Worm (Caenorhabditis elegans): Measurements from ENCODE around the gene ttr-44.

Gene ttr-44

ce11 chrV:13562748-13563147 lies 32.2 kb upstream of the ttr-44 start:
- TF ChIP-seq ztf-23 (GFP tag; IDR thresholded peaks at IDR 0.05): no peak
- no peak for TF ChIP-seq T22C8.4 (GFP tag; IDR thresholded peaks at IDR 0.05)
- no peak for TF ChIP-seq ztf-29 (GFP tag; IDR thresholded peaks at IDR 0.05)
- no peak for TF ChIP-seq ref-1 (GFP tag; conservative IDR thresholded peaks at IDR 0.05)
- TF ChIP-seq med-1 (GFP tag; optimal IDR thresholded peaks at IDR 0.05; ENCODE audit: insufficient read depth): no peak
- no peak for TF ChIP-seq flt-1 (GFP tag; IDR thresholded peaks at IDR 0.05)
- TF ChIP-seq tab-1 (GFP tag; IDR thresholded peaks at IDR 0.05): no peak
- TF ChIP-seq klf-2 (GFP tag; conservative IDR thresholded peaks at IDR 0.05): no peak
- TF ChIP-seq cog-1 (tag; optimal IDR thresholded peaks at IDR 0.05): no peak

ce11 chrV:13559978-13560377 lies 29.4 kb upstream of the ttr-44 start, which contains the start of gene C56A3.8:
C56A3.8 (plus strand) TSS chrV:13560278.
- TF ChIP-seq flt-1 (GFP tag; IDR thresholded peaks at IDR 0.05) (no peak), tab-1 (GFP tag; IDR thresholded peaks at IDR 0.05) (no peak)

ce11 chrV:13556746-13557145 lies 26.2 kb upstream of the ttr-44 start, which contains the start of gene cav-2:
cav-2 (plus strand) TSS chrV:13557104.
- TF ChIP-seq cog-1 (tag; optimal IDR thresholded peaks at IDR 0.05) (peak; percentile 3), tab-1 (GFP tag; IDR thresholded peaks at IDR 0.05) (no peak), ref-1 (GFP tag; conservative IDR thresholded peaks at IDR 0.05) (no peak), ztf-29 (GFP tag; IDR thresholded peaks at IDR 0.05) (no peak), flt-1 (GFP tag; IDR thresholded peaks at IDR 0.05) (peak; percentile 87), ztf-23 (GFP tag; IDR thresholded peaks at IDR 0.05) (peak; percentile 73), med-1 (GFP tag; optimal IDR thresholded peaks at IDR 0.05; ENCODE audit: insufficient read depth) (no peak), klf-2 (GFP tag; conservative IDR thresholded peaks at IDR 0.05) (peak; percentile 56; the same call in 1 of the 2 replicates), T22C8.4 (GFP tag; IDR thresholded peaks at IDR 0.05) (no peak)

ce11 chrV:13556297-13556696 lies 25.8 kb upstream of the ttr-44 start, which contains the start of gene C56A3.6:
C56A3.6 (minus strand) TSS chrV:13556397.
- TF ChIP-seq med-1 (GFP tag; optimal IDR thresholded peaks at IDR 0.05; ENCODE audit: insufficient read depth) (no peak), ztf-23 (GFP tag; IDR thresholded peaks at IDR 0.05) (no peak), flt-1 (GFP tag; IDR thresholded peaks at IDR 0.05) (no peak), T22C8.4 (GFP tag; IDR thresholded peaks at IDR 0.05) (no peak), tab-1 (GFP tag; IDR thresholded peaks at IDR 0.05) (no peak), klf-2 (GFP tag; conservative IDR thresholded peaks at IDR 0.05) (no peak), ztf-29 (GFP tag; IDR thresholded peaks at IDR 0.05) (no peak), ref-1 (GFP tag; conservative IDR thresholded peaks at IDR 0.05) (no peak), cog-1 (tag; optimal IDR thresholded peaks at IDR 0.05) (no peak)

- TF ChIP-seq T22C8.4 (GFP tag; IDR thresholded peaks at IDR 0.05): no peak
- no peak for TF ChIP-seq flt-1 (GFP tag; IDR thresholded peaks at IDR 0.05)
- TF ChIP-seq klf-2 (GFP tag; conservative IDR thresholded peaks at IDR 0.05): no peak
- no peak for TF ChIP-seq ztf-29 (GFP tag; IDR thresholded peaks at IDR 0.05)
- TF ChIP-seq ref-1 (GFP tag; conservative IDR thresholded peaks at IDR 0.05): no peak
Measured at ce11 chrV:13551601-13552000, 21.1 kb upstream of the ttr-44 start, which contains the start of the genes C56A3.4 and C56A3.5. C56A3.4 (minus strand) TSS chrV:13551754. C56A3.5 (plus strand) TSS chrV:13551967.

- no peak for TF ChIP-seq ztf-29 (GFP tag; IDR thresholded peaks at IDR 0.05)
- TF ChIP-seq ref-1 (GFP tag; conservative IDR thresholded peaks at IDR 0.05): no peak
- TF ChIP-seq klf-2 (GFP tag; conservative IDR thresholded peaks at IDR 0.05): no peak
- TF ChIP-seq tab-1 (GFP tag; IDR thresholded peaks at IDR 0.05): no peak
- TF ChIP-seq T22C8.4 (GFP tag; IDR thresholded peaks at IDR 0.05): no peak
- TF ChIP-seq ztf-23 (GFP tag; IDR thresholded peaks at IDR 0.05): no peak
- TF ChIP-seq flt-1 (GFP tag; IDR thresholded peaks at IDR 0.05): no peak
- no peak for TF ChIP-seq cog-1 (tag; optimal IDR thresholded peaks at IDR 0.05)
- no peak for TF ChIP-seq med-1 (GFP tag; optimal IDR thresholded peaks at IDR 0.05; ENCODE audit: insufficient read depth)
Measured at ce11 chrV:13536058-13536579, 5.6 kb upstream of the ttr-44 start, which contains the start of gene frpr-5. frpr-5 (minus strand) TSS chrV:13536108.

- TF ChIP-seq T22C8.4 (GFP tag; IDR thresholded peaks at IDR 0.05) (no peak), ref-1 (GFP tag; conservative IDR thresholded peaks at IDR 0.05) (no peak), flt-1 (GFP tag; IDR thresholded peaks at IDR 0.05) (no peak), med-1 (GFP tag; optimal IDR thresholded peaks at IDR 0.05; ENCODE audit: insufficient read depth) (no peak), klf-2 (GFP tag; conservative IDR thresholded peaks at IDR 0.05) (no peak), cog-1 (tag; optimal IDR thresholded peaks at IDR 0.05) (no peak), tab-1 (GFP tag; IDR thresholded peaks at IDR 0.05) (no peak), ztf-29 (GFP tag; IDR thresholded peaks at IDR 0.05) (no peak), ztf-23 (GFP tag; IDR thresholded peaks at IDR 0.05) (no peak)
Measured at ce11 chrV:13532469-13532868, 1.9 kb upstream of the ttr-44 start.

- TF ChIP-seq cog-1 (tag; optimal IDR thresholded peaks at IDR 0.05) (no peak), med-1 (GFP tag; optimal IDR thresholded peaks at IDR 0.05; ENCODE audit: insufficient read depth) (no peak), T22C8.4 (GFP tag; IDR thresholded peaks at IDR 0.05) (no peak), flt-1 (GFP tag; IDR thresholded peaks at IDR 0.05) (no peak), ztf-29 (GFP tag; IDR thresholded peaks at IDR 0.05) (no peak)
Measured at ce11 chrV:13529165-13529564, 1.4 kb downstream of the ttr-44 start.

ce11 chrV:13523194-13523593 lies 7.3 kb downstream of the ttr-44 start, which contains the start of gene R11G10.3:
R11G10.3 (plus strand) TSS chrV:13523494.
- TF ChIP-seq ref-1 (GFP tag; conservative IDR thresholded peaks at IDR 0.05): no peak
- TF ChIP-seq ztf-23 (GFP tag; IDR thresholded peaks at IDR 0.05): no peak
- no peak for TF ChIP-seq med-1 (GFP tag; optimal IDR thresholded peaks at IDR 0.05; ENCODE audit: insufficient read depth)
- TF ChIP-seq ztf-29 (GFP tag; IDR thresholded peaks at IDR 0.05): no peak
- no peak for TF ChIP-seq T22C8.4 (GFP tag; IDR thresholded peaks at IDR 0.05)
- TF ChIP-seq cog-1 (tag; optimal IDR thresholded peaks at IDR 0.05): no peak
- TF ChIP-seq klf-2 (GFP tag; conservative IDR thresholded peaks at IDR 0.05): no peak
- no peak for TF ChIP-seq tab-1 (GFP tag; IDR thresholded peaks at IDR 0.05)
- TF ChIP-seq flt-1 (GFP tag; IDR thresholded peaks at IDR 0.05): no peak

- TF ChIP-seq T22C8.4 (GFP tag; IDR thresholded peaks at IDR 0.05): no peak
- no peak for TF ChIP-seq cog-1 (tag; optimal IDR thresholded peaks at IDR 0.05)
- TF ChIP-seq ztf-29 (GFP tag; IDR thresholded peaks at IDR 0.05): no peak
- TF ChIP-seq flt-1 (GFP tag; IDR thresholded peaks at IDR 0.05): no peak
- no peak for TF ChIP-seq klf-2 (GFP tag; conservative IDR thresholded peaks at IDR 0.05)
- TF ChIP-seq tab-1 (GFP tag; IDR thresholded peaks at IDR 0.05): no peak
- no peak for TF ChIP-seq ztf-23 (GFP tag; IDR thresholded peaks at IDR 0.05)
- no peak for TF ChIP-seq med-1 (GFP tag; optimal IDR thresholded peaks at IDR 0.05; ENCODE audit: insufficient read depth)
- TF ChIP-seq ref-1 (GFP tag; conservative IDR thresholded peaks at IDR 0.05): no peak
Measured at ce11 chrV:13515115-13515514, 15.4 kb downstream of the ttr-44 start, which contains the start of gene semi-1. semi-1 (minus strand) TSS chrV:13515215.

All from whole organism, midembryonic.